Worm (Caenorhabditis elegans): ENCODE data around the gene rpb-2.

rpb-2 gene

ce11 chrIII:4912317-4912716, 27.1 kb upstream of the rpb-2 start, which contains the start of the genes F26F4.9 and cee-1:
F26F4.9 (minus strand) TSS chrIII:4912521.
cee-1 (plus strand) TSS chrIII:4912699.
- TF ChIP-seq ceh-24 (tag; optimal IDR thresholded peaks at IDR 0.05), result no peak
- TF ChIP-seq sox-4 (tag; optimal IDR thresholded peaks at IDR 0.05), result no peak
- TF ChIP-seq sox-2 (GFP tag; IDR thresholded peaks at IDR 0.05), result no peak
- TF ChIP-seq ztf-16 (tag; optimal IDR thresholded peaks at IDR 0.05), result peak; percentile 13
- TF ChIP-seq T23F11.4 (GFP tag; optimal IDR thresholded peaks at IDR 0.05), result no peak
- TF ChIP-seq nfya-1 (tag; optimal IDR thresholded peaks at IDR 0.05), result no peak
- no peak for TF ChIP-seq hlh-15 (tag; optimal IDR thresholded peaks at IDR 0.05)
- no peak for TF ChIP-seq K09A11.1 (tag; optimal IDR thresholded peaks at IDR 0.05; ENCODE audit: insufficient read depth)
- no peak for TF ChIP-seq madf-2 (tag; optimal IDR thresholded peaks at IDR 0.05)
- no peak for TF ChIP-seq hlh-30 (tag; optimal IDR thresholded peaks at IDR 0.05; ENCODE audit: insufficient read depth)
- TF ChIP-seq pros-1 (tag; optimal IDR thresholded peaks at IDR 0.05), result no peak
- peak; percentile 38 for TF ChIP-seq ceh-18 (tag; optimal IDR thresholded peaks at IDR 0.05)
- TF ChIP-seq C38D4.7 (GFP tag; optimal IDR thresholded peaks at IDR 0.05), result no peak
- TF ChIP-seq ttx-3 (tag; optimal IDR thresholded peaks at IDR 0.05), result no peak
- peak; percentile 75 for TF ChIP-seq ets-4 (tag; optimal IDR thresholded peaks at IDR 0.05)
- no peak for TF ChIP-seq nhr-232 (tag; optimal IDR thresholded peaks at IDR 0.05)
- no peak for TF ChIP-seq ceh-6 (GFP tag; optimal IDR thresholded peaks at IDR 0.05)
- no peak for TF ChIP-seq pat-9 (tag; optimal IDR thresholded peaks at IDR 0.05)
- no peak for TF ChIP-seq ceh-48 (tag; optimal IDR thresholded peaks at IDR 0.05)
- no peak for TF ChIP-seq odd-2 (tag; optimal IDR thresholded peaks at IDR 0.05)
- TF ChIP-seq eyg-1 (tag; optimal IDR thresholded peaks at IDR 0.05), result no peak
- TF ChIP-seq pha-2 (tag; optimal IDR thresholded peaks at IDR 0.05), result no peak
- TF ChIP-seq unc-3 (GFP tag; conservative IDR thresholded peaks at IDR 0.05), result no peak
- no peak for TF ChIP-seq unc-3 (tag; optimal IDR thresholded peaks at IDR 0.05)
- peak; percentile 25 for TF ChIP-seq ref-2 (tag; optimal IDR thresholded peaks at IDR 0.05)
- no peak for TF ChIP-seq unc-86 (tag; optimal IDR thresholded peaks at IDR 0.05)
- no peak for TF ChIP-seq fkh-6 (tag; optimal IDR thresholded peaks at IDR 0.05)
- TF ChIP-seq ahr-1 (tag; optimal IDR thresholded peaks at IDR 0.05), result no peak
- no peak for TF ChIP-seq elt-2 (tag; optimal IDR thresholded peaks at IDR 0.05)
- peak; percentile 39 for TF ChIP-seq lim-6 (tag; optimal IDR thresholded peaks at IDR 0.05)
- no peak for TF ChIP-seq syd-9 (tag; optimal IDR thresholded peaks at IDR 0.05)
- TF ChIP-seq ceh-45 (GFP tag; IDR thresholded peaks at IDR 0.05), result no peak
- peak; percentile 30 for TF ChIP-seq unc-55 (GFP tag; optimal IDR thresholded peaks at IDR 0.05)
- TF ChIP-seq tbx-2 (tag; optimal IDR thresholded peaks at IDR 0.05), result no peak
- no peak for TF ChIP-seq K02D7.2 (tag; optimal IDR thresholded peaks at IDR 0.05)
- TF ChIP-seq sdc-2 (tag; optimal IDR thresholded peaks at IDR 0.05), result no peak
- no peak for TF ChIP-seq hlh-6 (tag; optimal IDR thresholded peaks at IDR 0.05)
- TF ChIP-seq Y22D7AL.16 (tag; optimal IDR thresholded peaks at IDR 0.05), result no peak
- TF ChIP-seq fkh-10 (GFP tag; optimal IDR thresholded peaks at IDR 0.05), result no peak
- peak; percentile 85 for TF ChIP-seq ceh-31 (tag; optimal IDR thresholded peaks at IDR 0.05)
- no peak for TF ChIP-seq nhr-11 (tag; optimal IDR thresholded peaks at IDR 0.05)
- TF ChIP-seq ceh-34 (tag; optimal IDR thresholded peaks at IDR 0.05), result no peak
- TF ChIP-seq npax-4 (tag; optimal IDR thresholded peaks at IDR 0.05), result no peak
- peak; percentile 72 for TF ChIP-seq hlh-8 (tag; optimal IDR thresholded peaks at IDR 0.05)
- TF ChIP-seq F13H6.1 (tag; optimal IDR thresholded peaks at IDR 0.05), result no peak
- TF ChIP-seq unc-42 (tag; optimal IDR thresholded peaks at IDR 0.05), result no peak
- TF ChIP-seq ceh-2 (tag; optimal IDR thresholded peaks at IDR 0.05), result peak; percentile 71
- TF ChIP-seq fax-1 (tag; optimal IDR thresholded peaks at IDR 0.05), result peak; percentile 2
- TF ChIP-seq gmeb-2 (tag; optimal IDR thresholded peaks at IDR 0.05), result no peak
- TF ChIP-seq tbx-7 (tag; optimal IDR thresholded peaks at IDR 0.05), result peak; percentile 71
- no peak for TF ChIP-seq elt-4 (tag; optimal IDR thresholded peaks at IDR 0.05)
- TF ChIP-seq ama-1 (optimal IDR thresholded peaks at IDR 0.05), result no peak
- no peak for TF ChIP-seq ceh-30 (tag; optimal IDR thresholded peaks at IDR 0.05)
- TF ChIP-seq pqm-1 (tag; optimal IDR thresholded peaks at IDR 0.05), result no peak
- TF ChIP-seq dmd-4 (tag; optimal IDR thresholded peaks at IDR 0.05; ENCODE audit: borderline replicate concordance), result no peak
